Fruit fly (Drosophila melanogaster) whole organism, wandering third instar larva: ENCODE data around the gene Rim2.
A peak's percentile ranks its signal among the peaks of the same experiment; 100 is the strongest.

Source experiments
- Abd-B ChIP-seq: fragments of >200 bp; optimal IDR thresholded peaks from 2 replicates; lab custom pipeline; 2017; ENCODE audit warnings: missing biosample characterization, missing genetic modification characterization
- CG32264 ChIP-seq: fragments of 200-800 bp; sonication (Bioruptor generic); optimal IDR thresholded peaks from 2 replicates; lab custom pipeline; 2016; ENCODE audit warnings: missing biosample characterization, missing genetic modification characterization
- CG9705 ChIP-seq: fragments of 200-800 bp; sonication (Bioruptor generic); optimal IDR thresholded peaks from 2 replicates; lab custom pipeline; 2018; ENCODE audit warnings: missing biosample characterization, mild to moderate bottlenecking, missing genetic modification characterization
- CrebA ChIP-seq: fragments of 200-800 bp; sonication (Bioruptor generic); optimal IDR thresholded peaks from 2 replicates; lab custom pipeline; 2016; ENCODE audit warnings: missing biosample characterization, mild to moderate bottlenecking, missing genetic modification characterization, borderline replicate concordance
- Dfd ChIP-seq: fragments of >200 bp; optimal IDR thresholded peaks from 2 replicates; lab custom pipeline; 2017; ENCODE audit warnings: missing biosample characterization, missing genetic modification characterization
- Dif ChIP-seq: fragments of 200-275, 200-300 bp; sonication (Bioruptor generic); optimal IDR thresholded peaks from 2 replicates; lab custom pipeline; 2018; ENCODE audit warnings: missing biosample characterization, missing genetic modification characterization; ENCODE audit not compliant: partially characterized antibody
- HLH106 ChIP-seq: fragments of 200-800 bp; optimal IDR thresholded peaks from 3 replicates; lab custom pipeline; 2019; ENCODE audit warnings: missing biosample characterization, mild to moderate bottlenecking, missing genetic modification characterization, moderate library complexity
- Hnf4 ChIP-seq: fragments of 200-800 bp; sonication (Bioruptor generic); optimal IDR thresholded peaks from 2 replicates; lab custom pipeline; 2016; ENCODE audit warnings: missing biosample characterization, mild to moderate bottlenecking, missing genetic modification characterization
- Jra ChIP-seq: sonication (Bioruptor generic); optimal IDR thresholded peaks from 2 replicates; lab custom pipeline; 2016; ENCODE audit warnings: missing biosample characterization, missing genetic modification characterization
- Myc ChIP-seq: fragments of >200 bp; optimal IDR thresholded peaks from 2 replicates; lab custom pipeline; 2017
- N ChIP-seq: fragments of >200 bp; optimal IDR thresholded peaks from 2 replicates; lab custom pipeline; 2018; ENCODE audit warnings: missing biosample characterization, missing external identifiers, missing genetic modification characterization
- OdsH ChIP-seq: fragments of 200-800 bp; sonication (Bioruptor generic); optimal IDR thresholded peaks from 2 replicates; lab custom pipeline; 2016; ENCODE audit warnings: missing biosample characterization, mild to moderate bottlenecking, missing genetic modification characterization
- Rel ChIP-seq, 2 experiments: fragments of 200-800 bp; sonication (Bioruptor generic) in 1 of 2; optimal IDR thresholded peaks; 2 replicates in 1 of 2; 3 replicates in 1 of 2; lab custom pipeline; 2016 to 2019; ENCODE audit warnings: mild to moderate bottlenecking in 2 of 2, missing biosample characterization in 2 of 2, missing genetic modification characterization in 2 of 2, moderate library complexity in 1 of 2
- Sp1 ChIP-seq: fragments of 200-800 bp; sonication (Bioruptor generic); optimal IDR thresholded peaks from 3 replicates; lab custom pipeline; 2019; ENCODE audit warnings: missing biosample characterization, mild to moderate bottlenecking, missing genetic modification characterization, moderate library complexity
- br ChIP-seq: fragments of 200-800 bp; sonication (Bioruptor generic); optimal IDR thresholded peaks from 2 replicates; lab custom pipeline; 2016; ENCODE audit warnings: missing biosample characterization, missing genetic modification characterization
- dsf ChIP-seq: sonication (Bioruptor generic); optimal IDR thresholded peaks from 2 replicates; lab custom pipeline; 2016; ENCODE audit warnings: missing biosample characterization, missing genetic modification characterization, borderline replicate concordance
- ey ChIP-seq: fragments of 200-800 bp; sonication (Bioruptor generic); optimal IDR thresholded peaks from 2 replicates; lab custom pipeline; 2016; ENCODE audit warnings: missing biosample characterization, missing genetic modification characterization
- foxo ChIP-seq, 2 experiments: fragments of 200-800 bp; sonication (Bioruptor generic); optimal IDR thresholded peaks; 2 replicates in 1 of 2; 3 replicates in 1 of 2; lab custom pipeline; 2016 to 2017; ENCODE audit warnings: missing biosample characterization in 2 of 2, missing genetic modification characterization in 2 of 2
- fru ChIP-seq: fragments of 200-800 bp; sonication (Bioruptor generic); optimal IDR thresholded peaks from 3 replicates; lab custom pipeline; 2016; ENCODE audit warnings: missing biosample characterization, mild to moderate bottlenecking, missing genetic modification characterization
- h ChIP-seq: fragments of 200-800 bp; sonication (Bioruptor generic); optimal IDR thresholded peaks from 3 replicates; lab custom pipeline; 2016; ENCODE audit warnings: missing biosample characterization, mild to moderate bottlenecking, missing genetic modification characterization
- jim ChIP-seq: fragments of 175-275, 200-325 bp; sonication (Bioruptor generic); optimal IDR thresholded peaks from 2 replicates; lab custom pipeline; 2016; ENCODE audit warnings: missing biosample characterization, mild to moderate bottlenecking, missing genetic modification characterization
- lola ChIP-seq: fragments of >200 bp; optimal IDR thresholded peaks from 2 replicates; lab custom pipeline; 2017; ENCODE audit warnings: missing biosample characterization, missing genetic modification characterization
- pan ChIP-seq: fragments of >200 bp; optimal IDR thresholded peaks from 2 replicates; lab custom pipeline; 2017
- psq ChIP-seq: fragments of 200-800 bp; sonication (Bioruptor generic); optimal IDR thresholded peaks from 3 replicates; lab custom pipeline; 2017; ENCODE audit warnings: missing biosample characterization, mild to moderate bottlenecking, missing genetic modification characterization, moderate library complexity
- rgr ChIP-seq: fragments of 200-800 bp; sonication (Bioruptor generic); optimal IDR thresholded peaks from 3 replicates; lab custom pipeline; 2016; ENCODE audit warnings: missing biosample characterization, mild to moderate bottlenecking, missing genetic modification characterization
- sage ChIP-seq: fragments of 200-800 bp; sonication (Bioruptor generic); optimal IDR thresholded peaks from 2 replicates; lab custom pipeline; 2016; ENCODE audit warnings: missing biosample characterization, mild to moderate bottlenecking, missing genetic modification characterization
- sv ChIP-seq: fragments of 200-800 bp; sonication (Bioruptor generic); optimal IDR thresholded peaks from 3 replicates; lab custom pipeline; 2016; ENCODE audit warnings: missing biosample characterization, missing genetic modification characterization
- tai ChIP-seq: sonication (Bioruptor generic); optimal IDR thresholded peaks from 2 replicates; lab custom pipeline; 2016; ENCODE audit warnings: missing biosample characterization, missing genetic modification characterization
- usp ChIP-seq: fragments of >200 bp; optimal IDR thresholded peaks from 2 replicates; lab custom pipeline; 2017; ENCODE audit warnings: missing biosample characterization, missing genetic modification characterization
- woc ChIP-seq: sonication (Bioruptor generic); optimal IDR thresholded peaks from 2 replicates; lab custom pipeline; 2016; ENCODE audit warnings: missing biosample characterization, mild to moderate bottlenecking, missing genetic modification characterization

Rim2 gene

DNA sequence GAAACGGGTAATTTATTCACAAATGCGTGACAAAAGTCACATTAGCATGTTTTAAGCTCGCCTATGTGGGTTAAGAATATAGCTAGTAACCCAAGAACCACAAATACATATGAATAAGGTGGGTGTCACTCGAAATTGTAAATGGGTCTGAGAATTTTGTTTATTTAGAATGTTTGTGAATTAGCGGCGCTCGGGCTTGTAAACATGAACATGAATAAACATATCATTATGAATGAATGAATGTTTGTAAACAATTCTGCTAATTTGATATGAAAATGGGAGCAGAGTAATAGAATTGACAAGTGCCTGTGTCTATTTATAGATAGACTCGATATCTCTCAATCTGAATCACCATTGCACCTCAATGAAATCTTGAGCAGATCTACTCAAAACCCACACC, 10.9 kb upstream of the Rim2 start:
- TF ChIP-seq rgr (GFP tag; lab: Kevin White, UChicago) = no peak
- TF ChIP-seq N (GFP tag; lab: Kevin White, UChicago) = no peak
- no peak for TF ChIP-seq foxo (GFP tag; optimal IDR thresholded peaks at IDR 0.05; lab: Kevin White, UChicago)
- no peak for TF ChIP-seq ey (GFP tag; lab: Kevin White, UChicago)
- no peak for TF ChIP-seq CrebA (GFP tag; lab: Kevin White, UChicago)
- TF ChIP-seq tai = no peak
- no peak for TF ChIP-seq h (GFP tag; lab: Kevin White, UChicago)
- no peak for TF ChIP-seq CG9705 (GFP tag; lab: Kevin White, UChicago)
- TF ChIP-seq Myc (lab: Kevin White, UChicago) = no peak
- no peak for TF ChIP-seq psq
- TF ChIP-seq Dfd (GFP tag; lab: Kevin White, UChicago) = no peak

DNA sequence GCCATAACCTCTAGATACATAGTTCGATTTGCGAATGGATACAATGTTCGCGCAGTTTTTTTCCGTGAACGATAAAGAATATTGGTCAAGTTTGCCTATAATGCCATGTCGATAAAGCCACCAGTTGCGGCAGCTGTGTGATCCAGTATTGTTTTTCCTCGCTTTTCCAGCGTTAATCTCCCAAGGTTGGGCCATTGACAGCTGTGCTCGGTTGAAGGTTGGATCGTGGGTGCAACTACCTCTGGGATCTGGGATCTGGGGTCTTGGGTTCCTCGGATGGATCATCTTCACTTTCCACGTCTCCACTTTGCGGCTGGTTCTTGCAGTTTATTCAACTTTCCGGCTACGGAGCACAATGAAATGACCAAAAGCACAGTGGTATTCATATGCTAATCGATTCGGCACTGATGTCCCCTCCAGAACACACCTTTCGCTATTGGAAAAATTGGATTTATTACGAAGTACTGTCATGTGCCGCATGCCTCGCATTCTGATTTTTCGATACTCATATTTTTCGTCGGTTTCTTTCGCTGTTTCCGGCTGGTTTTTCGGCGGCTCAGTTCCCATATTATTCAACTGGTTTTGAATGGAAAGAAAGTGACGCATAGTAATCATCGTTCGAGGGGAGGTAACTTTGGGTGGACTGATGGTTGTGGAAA, 9.1 kb upstream of the Rim2 start:
- TF ChIP-seq CG32264 (GFP tag; lab: Kevin White, UChicago) (no peak), usp (GFP tag; lab: Kevin White, UChicago) (no peak), fru (GFP tag; lab: Kevin White, UChicago) (no peak), dsf (GFP tag; lab: Kevin White, UChicago) (no peak), N (GFP tag; lab: Kevin White, UChicago) (no peak), sage (GFP tag; lab: Kevin White, UChicago) (no peak), woc (GFP tag; lab: Kevin White, UChicago) (no peak), h (GFP tag; lab: Kevin White, UChicago) (no peak), lola (GFP tag; lab: Kevin White, UChicago) (no peak), Hnf4 (GFP tag; lab: Kevin White, UChicago) (no peak), Jra (GFP tag; lab: Kevin White, UChicago) (no peak), foxo (GFP tag; optimal IDR thresholded peaks at IDR 0.05; lab: Kevin White, UChicago) (no peak), CrebA (GFP tag; lab: Kevin White, UChicago) (no peak), psq (no peak), jim (no peak), Dif (GFP tag; lab: Kevin White, UChicago) (no peak)

DNA sequence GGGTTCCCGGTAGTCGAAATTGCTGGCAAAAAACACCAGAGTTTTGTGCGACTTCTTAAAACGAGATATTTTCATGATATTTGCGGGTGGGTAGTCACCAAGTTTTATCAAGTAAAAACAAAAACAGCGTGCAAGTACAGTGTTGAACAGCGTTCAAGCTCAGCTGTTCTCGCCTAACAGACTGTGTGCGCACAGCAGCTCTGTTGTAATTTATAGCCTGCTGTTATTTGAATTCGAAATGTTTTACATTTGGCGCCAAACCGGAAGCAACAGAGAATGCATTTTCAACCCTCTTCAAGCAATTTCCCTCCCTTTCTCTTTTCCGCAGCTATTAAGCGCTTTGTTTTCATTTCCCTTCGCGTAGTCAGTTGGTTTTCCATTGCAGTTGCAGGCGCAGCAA, 8.0 kb upstream of the Rim2 start, which contains the start of the genes CG17652 and CG17646:
Gene CG17652 (minus strand): TSS at position 168 of the 400 bp plus-strand sequence.
Gene CG17646 (plus strand): TSS at position 336 of the 400 bp plus-strand sequence.
- peak; percentile 28 for TF ChIP-seq Hnf4 (GFP tag; lab: Kevin White, UChicago)
- TF ChIP-seq Myc (lab: Kevin White, UChicago) = no peak
- TF ChIP-seq Rel (GFP tag; optimal IDR thresholded peaks at IDR 0.05; lab: Kevin White, UChicago) = no peak
- TF ChIP-seq Rel (tag; optimal IDR thresholded peaks at IDR 0.05; lab: Kevin White, UChicago) = peak; percentile 65
- TF ChIP-seq OdsH = peak; percentile 10
- TF ChIP-seq, all 38 proteins: peak for 3

DNA sequence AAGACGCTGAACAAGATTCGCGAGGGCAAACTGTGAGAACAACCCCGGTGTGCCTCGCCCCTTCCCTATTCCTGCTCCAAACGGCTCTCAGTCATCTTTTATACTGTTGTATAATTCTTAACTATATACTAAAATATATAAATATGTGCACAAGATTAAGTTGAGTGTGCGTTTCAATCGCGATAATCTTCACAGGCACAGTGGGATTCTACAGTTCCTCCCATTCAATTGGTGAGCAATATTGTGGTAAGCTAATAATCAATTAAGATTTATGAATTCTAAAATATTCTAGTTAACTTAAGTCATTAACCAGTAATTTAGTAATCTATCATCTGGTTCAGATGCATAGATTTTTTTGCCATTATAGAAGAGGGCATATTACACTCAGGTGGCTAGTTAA, 6.7 kb upstream of the Rim2 start:
- TF ChIP-seq sage (GFP tag; lab: Kevin White, UChicago) = no peak
- TF ChIP-seq Sp1 = peak; percentile 5

DNA sequence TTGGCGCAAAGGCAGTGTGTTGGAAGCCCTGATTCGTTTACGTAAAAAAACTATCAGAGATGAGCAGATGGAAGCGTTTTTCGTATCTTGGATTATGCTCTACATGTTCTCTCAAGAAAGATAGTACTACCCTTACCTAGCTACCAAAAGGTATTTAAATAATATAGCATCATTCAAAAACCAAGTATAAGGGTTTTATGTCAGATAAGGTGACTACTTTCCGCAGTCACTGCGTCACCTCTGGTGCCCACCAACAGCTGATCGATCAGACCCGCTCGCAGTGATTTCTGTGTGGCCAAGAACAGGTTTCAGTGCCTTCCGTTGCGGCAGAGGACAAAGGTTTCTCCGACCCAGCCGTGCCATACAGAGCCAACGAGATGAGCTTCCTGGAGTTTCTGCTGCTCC, 5.4 kb upstream of the Rim2 start, which contains the start of the genes Eno and CG31937:
Gene Eno (minus strand): TSS at position 30 of the 405 bp plus-strand sequence.
Gene CG31937 (plus strand): TSS at position 281 of the 405 bp plus-strand sequence.
- peak; percentile 8 for TF ChIP-seq CG9705 (GFP tag; lab: Kevin White, UChicago)
- peak; percentile 38 for TF ChIP-seq rgr (GFP tag; lab: Kevin White, UChicago)
- TF ChIP-seq N (GFP tag; lab: Kevin White, UChicago) = no peak
- TF ChIP-seq Hnf4 (GFP tag; lab: Kevin White, UChicago) = peak; percentile 68
- TF ChIP-seq Sp1 = peak; percentile 63
- TF ChIP-seq sv (GFP tag; lab: Kevin White, UChicago) = peak; percentile 4
- TF ChIP-seq psq = peak; percentile 43
- peak; percentile 40 for TF ChIP-seq fru (GFP tag; lab: Kevin White, UChicago)
- no peak for TF ChIP-seq Jra (GFP tag; lab: Kevin White, UChicago)
- peak; percentile 76 for TF ChIP-seq Myc (lab: Kevin White, UChicago)
- TF ChIP-seq woc (GFP tag; lab: Kevin White, UChicago) = peak; percentile 79
- peak; percentile 31 for TF ChIP-seq ey (GFP tag; lab: Kevin White, UChicago)
- no peak for TF ChIP-seq lola (GFP tag; lab: Kevin White, UChicago)
- TF ChIP-seq HLH106 (tag; lab: Kevin White, UChicago) = peak; percentile 51
- peak; percentile 47 for TF ChIP-seq h (GFP tag; lab: Kevin White, UChicago)
- TF ChIP-seq Rel (GFP tag; optimal IDR thresholded peaks at IDR 0.05; lab: Kevin White, UChicago) = no peak
- TF ChIP-seq Rel (tag; optimal IDR thresholded peaks at IDR 0.05; lab: Kevin White, UChicago) = peak; percentile 8
- TF ChIP-seq Dif (GFP tag; lab: Kevin White, UChicago) = peak; percentile 11
- no peak for TF ChIP-seq pan (lab: Kevin White, UChicago)
- no peak for TF ChIP-seq Abd-B
- peak; percentile 31 for TF ChIP-seq OdsH
- TF ChIP-seq foxo (GFP tag; optimal IDR thresholded peaks at IDR 0.05; lab: Kevin White, UChicago) = peak in 1 of 2 experiments; percentile 48
- peak; percentile 74 for TF ChIP-seq br (GFP tag; lab: Kevin White, UChicago)
